Fruit fly (Drosophila melanogaster): ENCODE measurements around the gene Hira.

The Hira gene

dm6 chrX:7691221-7691914, 30.6 kb upstream of the Hira start (continued):
- no peak for TF ChIP-seq phol (tag; optimal IDR thresholded peaks at IDR 0.05)
- TF ChIP-seq dmrt11E (tag; optimal IDR thresholded peaks at IDR 0.05): no peak
- TF ChIP-seq HLH4C (GFP tag; IDR thresholded peaks at IDR 0.05; ENCODE audit: partially characterized antibody): no peak
- no peak for TF ChIP-seq nau (GFP tag; optimal IDR thresholded peaks at IDR 0.05)
- no peak for TF ChIP-seq Gsc (GFP tag; IDR thresholded peaks at IDR 0.05)
- no peak for TF ChIP-seq hkb (optimal IDR thresholded peaks at IDR 0.05)
- TF ChIP-seq hkb (GFP tag; IDR thresholded peaks at IDR 0.05): no peak
- no peak for TF ChIP-seq Mes4 (GFP tag; optimal IDR thresholded peaks at IDR 0.05)
- TF ChIP-seq gem (tag; optimal IDR thresholded peaks at IDR 0.05): peak; percentile 41
- no peak for TF ChIP-seq HmgZ (tag; optimal IDR thresholded peaks at IDR 0.05)
- no peak for TF ChIP-seq bigmax (GFP tag; optimal IDR thresholded peaks at IDR 0.05)
- no peak for TF ChIP-seq CG2202 (tag; optimal IDR thresholded peaks at IDR 0.05)
- TF ChIP-seq ham (GFP tag; IDR thresholded peaks at IDR 0.05): no peak
- TF ChIP-seq HLHmδ (GFP tag; optimal IDR thresholded peaks at IDR 0.05): no peak
- TF ChIP-seq run (tag; optimal IDR thresholded peaks at IDR 0.05): no peak
- no peak for TF ChIP-seq br (optimal IDR thresholded peaks at IDR 0.05)
- TF ChIP-seq Sry-δ (GFP tag; optimal IDR thresholded peaks at IDR 0.05): no peak
- TF ChIP-seq CG10147 (GFP tag; optimal IDR thresholded peaks at IDR 0.05): peak; percentile 37
- no peak for TF ChIP-seq Atf3 (GFP tag; optimal IDR thresholded peaks at IDR 0.05)
- TF ChIP-seq so (GFP tag; IDR thresholded peaks at IDR 0.05): peak; percentile 19; the same call in 1 of the 3 replicates
- TF ChIP-seq Pdp1 (GFP tag; optimal IDR thresholded peaks at IDR 0.05): no peak
- no peak for TF ChIP-seq Side (GFP tag; optimal IDR thresholded peaks at IDR 0.05)
- no peak for TF ChIP-seq hbn (GFP tag; IDR thresholded peaks at IDR 0.05; ENCODE audit: partially characterized antibody)
- TF ChIP-seq gcm2 (GFP tag; optimal IDR thresholded peaks at IDR 0.05): no peak
- TF ChIP-seq CG9727 (GFP tag; optimal IDR thresholded peaks at IDR 0.05): no peak
- peak; percentile 89 for TF ChIP-seq grau (tag; optimal IDR thresholded peaks at IDR 0.05)
- no peak for TF ChIP-seq insv (GFP tag; optimal IDR thresholded peaks at IDR 0.05)
- TF ChIP-seq p53 (GFP tag; optimal IDR thresholded peaks at IDR 0.05): no peak
- TF ChIP-seq NC2β (GFP tag; optimal IDR thresholded peaks at IDR 0.05): no peak
- no peak for TF ChIP-seq CG12942 (GFP tag; optimal IDR thresholded peaks at IDR 0.05)
- TF ChIP-seq CG5245 (GFP tag; optimal IDR thresholded peaks at IDR 0.05): no peak
- TF ChIP-seq cwo (GFP tag; optimal IDR thresholded peaks at IDR 0.05): peak; percentile 5
- TF ChIP-seq CG4707 (GFP tag; optimal IDR thresholded peaks at IDR 0.05): no peak
- no peak for TF ChIP-seq CG6175 (GFP tag; IDR thresholded peaks at IDR 0.05)
- no peak for TF ChIP-seq CG8924 (tag; optimal IDR thresholded peaks at IDR 0.05)
- TF ChIP-seq amos (GFP tag; IDR thresholded peaks at IDR 0.05; ENCODE audit: partially characterized antibody): no peak
- TF ChIP-seq CG8281 (tag; optimal IDR thresholded peaks at IDR 0.05): no peak
- no peak for TF ChIP-seq mam (GFP tag; optimal IDR thresholded peaks at IDR 0.05)
- peak; percentile 44 for TF ChIP-seq MBD-R2 (GFP tag; IDR thresholded peaks at IDR 0.05)
- TF ChIP-seq E2f1 (GFP tag; IDR thresholded peaks at IDR 0.05): no peak
- TF ChIP-seq Fer1 (GFP tag; optimal IDR thresholded peaks at IDR 0.05): no peak
- TF ChIP-seq CG3065 (GFP tag; optimal IDR thresholded peaks at IDR 0.05): no peak
- no peak for TF ChIP-seq Eip74EF (GFP tag; optimal IDR thresholded peaks at IDR 0.05)
- TF ChIP-seq ttk (GFP tag; IDR thresholded peaks at IDR 0.05): no peak
- TF ChIP-seq eyg (GFP tag; optimal IDR thresholded peaks at IDR 0.05): no peak
- no peak for TF ChIP-seq CG2678 (tag; optimal IDR thresholded peaks at IDR 0.05)
- peak; percentile 66 for TF ChIP-seq CG7839 (tag; optimal IDR thresholded peaks at IDR 0.05)
- TF ChIP-seq sisA (GFP tag; IDR thresholded peaks at IDR 0.05): peak; percentile 43
- peak; percentile 38; the same call in 1 of the 2 replicates for TF ChIP-seq esg (GFP tag; conservative IDR thresholded peaks at IDR 0.05)
- TF ChIP-seq ssp (GFP tag; IDR thresholded peaks at IDR 0.05): no peak
- TF ChIP-seq ro (GFP tag; IDR thresholded peaks at IDR 0.05): no peak
